Worm (Caenorhabditis elegans): ENCODE data around the gene Y108G3AL.2.

The Y108G3AL.2 gene

DNA sequence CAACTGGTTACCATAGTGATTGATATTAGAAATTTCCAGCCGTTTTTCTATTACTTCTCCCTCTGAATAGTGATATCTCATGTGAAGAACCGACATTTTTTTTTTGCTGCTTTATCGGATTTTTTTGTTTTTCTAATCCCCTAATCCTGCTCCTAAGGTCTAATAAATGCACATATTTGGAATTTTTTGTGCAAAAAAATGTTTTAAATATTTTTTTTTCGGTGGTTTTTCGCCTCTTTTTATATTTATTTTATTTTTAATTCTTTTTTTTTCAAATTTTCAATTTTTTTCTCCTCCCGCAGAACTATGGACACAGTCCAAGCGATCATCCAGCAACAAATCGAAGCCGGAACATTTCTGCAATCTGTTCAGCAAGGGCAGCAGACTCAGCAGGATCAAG lies at the start of gene Y108G3AL.2:
TSS of gene Y108G3AL.2 (plus strand) at position 301 of the 400 bp plus-strand sequence.
- no peak for TF ChIP-seq nhr-77 (tag; optimal IDR thresholded peaks at IDR 0.05)
- no peak for TF ChIP-seq daf-12 (tag; optimal IDR thresholded peaks at IDR 0.05)
- no peak for TF ChIP-seq nhr-67 (tag; optimal IDR thresholded peaks at IDR 0.05)
- no peak for TF ChIP-seq hmg-11 (tag; optimal IDR thresholded peaks at IDR 0.05)
- TF ChIP-seq pha-4 (tag; optimal IDR thresholded peaks at IDR 0.05) = no peak
- TF ChIP-seq nhr-11 (tag; optimal IDR thresholded peaks at IDR 0.05) = no peak
- TF ChIP-seq skn-1 (tag; optimal IDR thresholded peaks at IDR 0.05) = no peak
- TF ChIP-seq aly-2 (tag; optimal IDR thresholded peaks at IDR 0.05) = no peak
- TF ChIP-seq nfya-1 (tag; optimal IDR thresholded peaks at IDR 0.05; ENCODE audit: insufficient read depth) = no peak
- TF ChIP-seq nhr-12 (tag; optimal IDR thresholded peaks at IDR 0.05) = no peak
- no peak for TF ChIP-seq lin-39 (tag; optimal IDR thresholded peaks at IDR 0.05)
- TF ChIP-seq eor-1 (tag; optimal IDR thresholded peaks at IDR 0.05) = no peak
- no peak for TF ChIP-seq ceh-28 (tag; optimal IDR thresholded peaks at IDR 0.05)
- TF ChIP-seq unc-39 (tag; optimal IDR thresholded peaks at IDR 0.05) = no peak
- no peak for TF ChIP-seq fkh-2 (tag; optimal IDR thresholded peaks at IDR 0.05)
- no peak for TF ChIP-seq egl-27 (tag; optimal IDR thresholded peaks at IDR 0.05)
- no peak for TF ChIP-seq lin-15B (tag; optimal IDR thresholded peaks at IDR 0.05)
- TF ChIP-seq jun-1 (tag; optimal IDR thresholded peaks at IDR 0.05) = no peak

DNA sequence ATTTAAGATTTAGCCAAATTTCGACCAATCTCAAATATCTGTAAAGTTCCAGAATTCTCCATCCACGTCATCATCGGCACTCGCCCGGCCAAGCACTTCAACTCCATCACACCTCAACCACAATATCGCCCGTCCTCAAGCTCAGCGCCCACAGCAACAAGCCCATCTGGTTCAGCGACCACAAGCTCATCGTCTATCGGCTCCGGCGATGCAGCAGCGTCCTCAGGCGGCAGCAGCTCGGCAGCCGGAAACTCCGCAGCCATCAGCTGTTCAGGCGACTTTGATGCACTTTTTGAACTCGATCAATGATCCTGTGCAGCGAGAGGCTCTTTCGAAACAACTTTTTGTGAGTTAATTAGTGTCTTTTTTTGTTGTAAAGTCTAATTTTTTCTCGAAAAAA lies 49.5 kb upstream of the Y108G3AL.2 start:
- TF ChIP-seq nhr-237 (tag; optimal IDR thresholded peaks at IDR 0.05) = no peak
- no peak for TF ChIP-seq egl-5 (tag; optimal IDR thresholded peaks at IDR 0.05)
- no peak for TF ChIP-seq nhr-11 (tag; optimal IDR thresholded peaks at IDR 0.05)
- no peak for TF ChIP-seq elt-2 (tag; optimal IDR thresholded peaks at IDR 0.05)
- no peak for TF ChIP-seq ztf-4 (tag; optimal IDR thresholded peaks at IDR 0.05)
- TF ChIP-seq fkh-10 (GFP tag; optimal IDR thresholded peaks at IDR 0.05) = no peak
- no peak for TF ChIP-seq nhr-43 (tag; optimal IDR thresholded peaks at IDR 0.05; ENCODE audit: poor library complexity, severe bottlenecking)
- TF ChIP-seq lsy-12 (tag; optimal IDR thresholded peaks at IDR 0.05) = peak; percentile 10

DNA sequence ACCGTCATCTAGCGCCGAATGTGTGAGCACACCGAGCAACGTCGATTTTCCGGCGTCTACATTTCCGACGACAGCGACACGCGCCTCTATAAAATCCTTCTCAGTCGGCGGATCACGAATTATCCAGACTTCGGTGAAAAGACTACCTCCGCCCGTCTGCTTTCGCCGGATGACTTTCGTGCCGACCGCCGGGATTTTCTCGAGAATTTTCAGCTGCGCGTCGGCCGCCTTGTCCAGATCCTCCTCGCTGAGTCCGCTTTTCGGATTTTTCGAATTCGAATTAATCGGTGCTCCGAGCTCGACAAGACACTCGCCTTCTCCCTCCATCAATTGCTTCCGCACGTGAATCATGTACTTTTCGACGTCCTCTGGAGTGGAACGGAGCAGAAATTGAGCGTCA lies 44.5 kb upstream of the Y108G3AL.2 start:
- TF ChIP-seq ceh-28 (tag; optimal IDR thresholded peaks at IDR 0.05) (no peak), egl-27 (tag; optimal IDR thresholded peaks at IDR 0.05) (no peak)

DNA sequence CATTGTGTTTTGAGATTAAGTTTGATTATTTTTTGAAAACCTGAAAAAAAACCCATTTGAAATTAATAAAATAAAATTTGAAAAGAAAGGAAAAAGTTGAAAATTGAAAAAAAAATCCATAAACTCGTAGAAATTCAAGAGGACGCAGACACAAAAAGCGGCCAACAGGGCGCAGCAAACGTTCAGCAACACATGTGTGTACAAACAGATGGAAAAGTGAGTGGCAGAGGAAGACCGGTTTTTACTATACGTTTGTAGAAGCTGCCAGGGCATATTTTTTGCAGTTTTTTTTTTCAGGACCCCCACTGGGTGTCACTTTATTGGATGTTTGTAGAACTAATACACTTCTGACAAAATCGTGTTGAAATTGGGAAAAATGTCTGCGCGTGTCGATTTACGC lies 44.0 kb upstream of the Y108G3AL.2 start, which contains the start of gene cgp-1:
TSS of gene cgp-1 (minus strand) at position 40 of the 400 bp plus-strand sequence.
- no peak for TF ChIP-seq ztf-11 (tag; optimal IDR thresholded peaks at IDR 0.05)
- peak; percentile 34 for TF ChIP-seq nfya-1 (tag; optimal IDR thresholded peaks at IDR 0.05; ENCODE audit: insufficient read depth)
- peak; percentile 28 for TF ChIP-seq nhr-25 (tag; optimal IDR thresholded peaks at IDR 0.05)
- peak; percentile 11 for TF ChIP-seq lin-15B (tag; optimal IDR thresholded peaks at IDR 0.05)
- TF ChIP-seq lsy-12 (tag; optimal IDR thresholded peaks at IDR 0.05) = no peak
- TF ChIP-seq R02D3.7 (tag; optimal IDR thresholded peaks at IDR 0.05) = peak; percentile 76
- no peak for TF ChIP-seq nhr-43 (tag; optimal IDR thresholded peaks at IDR 0.05; ENCODE audit: poor library complexity, severe bottlenecking)
- TF ChIP-seq pha-4 (tag; optimal IDR thresholded peaks at IDR 0.05) = peak; percentile 86
- no peak for TF ChIP-seq nhr-77 (tag; optimal IDR thresholded peaks at IDR 0.05)
- no peak for TF ChIP-seq zag-1 (tag; optimal IDR thresholded peaks at IDR 0.05)
- peak; percentile 53 for TF ChIP-seq hmg-11 (tag; optimal IDR thresholded peaks at IDR 0.05)

DNA sequence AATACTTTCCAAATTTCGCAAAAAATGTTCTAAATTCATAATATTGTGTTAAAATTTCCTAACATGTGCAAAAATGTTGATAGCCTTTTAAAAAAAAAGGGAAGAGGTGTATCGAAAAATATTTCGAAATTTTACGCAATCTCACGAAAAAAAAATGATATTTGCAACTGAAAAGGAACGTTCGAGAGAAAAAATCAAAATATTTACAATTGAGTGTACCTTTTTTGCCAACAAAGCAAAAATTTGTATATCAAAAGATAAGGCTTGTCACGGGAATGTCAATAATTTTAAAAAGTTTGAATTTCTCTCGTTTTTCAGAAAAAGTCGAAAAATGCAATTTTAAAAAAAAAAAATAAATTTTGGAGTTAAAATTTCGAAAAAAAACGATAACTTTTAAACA lies 43.3 kb upstream of the Y108G3AL.2 start:
- TF ChIP-seq elt-2 (tag; optimal IDR thresholded peaks at IDR 0.05) (peak; percentile 43), pha-4 (tag; optimal IDR thresholded peaks at IDR 0.05) (peak; percentile 37), fkh-2 (tag; optimal IDR thresholded peaks at IDR 0.05) (no peak)

DNA sequence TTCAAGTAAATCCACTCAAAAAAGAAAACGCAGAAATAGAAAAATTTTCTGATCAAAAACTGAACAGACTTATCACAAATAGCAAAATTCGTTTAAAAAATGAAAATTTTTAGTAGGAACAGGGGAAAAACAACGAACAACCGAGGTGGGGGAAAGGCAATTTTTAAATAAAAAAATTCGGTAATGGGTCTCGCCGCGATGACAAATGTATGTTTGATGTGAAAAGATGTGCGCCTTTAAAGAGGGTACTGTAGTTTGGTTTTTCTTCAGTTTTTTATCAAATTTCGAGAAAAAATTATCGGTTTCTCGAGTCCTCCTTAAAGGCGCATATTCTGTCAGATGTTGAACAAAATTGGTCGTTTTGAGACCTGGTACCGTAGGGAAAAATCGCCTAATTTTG lies 42.9 kb upstream of the Y108G3AL.2 start:
- TF ChIP-seq fkh-10 (GFP tag; optimal IDR thresholded peaks at IDR 0.05) (no peak), nhr-43 (tag; optimal IDR thresholded peaks at IDR 0.05; ENCODE audit: poor library complexity, severe bottlenecking) (no peak), sea-2 (GFP tag; optimal IDR thresholded peaks at IDR 0.05) (no peak), ZK546.5 (tag; optimal IDR thresholded peaks at IDR 0.05) (no peak), ztf-11 (tag; optimal IDR thresholded peaks at IDR 0.05) (no peak), nhr-67 (tag; optimal IDR thresholded peaks at IDR 0.05) (no peak), snpc-4 (tag; optimal IDR thresholded peaks at IDR 0.05) (no peak), nhr-237 (tag; optimal IDR thresholded peaks at IDR 0.05) (no peak), aly-2 (tag; optimal IDR thresholded peaks at IDR 0.05) (no peak), hmg-11 (tag; optimal IDR thresholded peaks at IDR 0.05) (no peak), eor-1 (tag; optimal IDR thresholded peaks at IDR 0.05) (no peak), nhr-77 (tag; optimal IDR thresholded peaks at IDR 0.05) (no peak), ceh-9 (tag; optimal IDR thresholded peaks at IDR 0.05) (no peak), elt-3 (tag; optimal IDR thresholded peaks at IDR 0.05) (no peak)
